Fruit fly (Drosophila melanogaster): ENCODE measurements around the gene SdhD.
A peak's percentile ranks its signal among the peaks of the same experiment; 100 is the strongest.

The SdhD gene

dm6 chr3R:23736365-23736764 is 24.0 kb downstream of the SdhD start:
- TF ChIP-seq Dfd (GFP tag; optimal IDR thresholded peaks at IDR 0.05) (no peak), Myc (optimal IDR thresholded peaks at IDR 0.05) (no peak), dsf (GFP tag; optimal IDR thresholded peaks at IDR 0.05; ENCODE audit: borderline replicate concordance) (no peak)

dm6 chr3R:23735648-23736047 is 24.8 kb downstream of the SdhD start:
- TF ChIP-seq dl (GFP tag; optimal IDR thresholded peaks at IDR 0.05; ENCODE audit: insufficient read depth in 1 of 2, partially characterized antibody in 2 of 2) (no peak), h (GFP tag; optimal IDR thresholded peaks at IDR 0.05) (no peak), Hnf4 (GFP tag; optimal IDR thresholded peaks at IDR 0.05) (no peak), sv (GFP tag; optimal IDR thresholded peaks at IDR 0.05) (no peak), Rel (GFP tag; optimal IDR thresholded peaks at IDR 0.05) (no peak), Rel (tag; optimal IDR thresholded peaks at IDR 0.05) (no peak), Hr78 (GFP tag; optimal IDR thresholded peaks at IDR 0.05) (no peak), Myc (optimal IDR thresholded peaks at IDR 0.05) (peak; percentile 86), lola (GFP tag; optimal IDR thresholded peaks at IDR 0.05) (no peak)

dm6 chr3R:23734573-23735404 is 25.6 kb downstream of the SdhD start:
- no peak for TF ChIP-seq rgr (GFP tag; optimal IDR thresholded peaks at IDR 0.05)
- no peak for TF ChIP-seq tai (GFP tag; optimal IDR thresholded peaks at IDR 0.05)
- no peak for TF ChIP-seq pan (optimal IDR thresholded peaks at IDR 0.05)

- TF ChIP-seq ey (GFP tag; optimal IDR thresholded peaks at IDR 0.05) (no peak), Dif (GFP tag; optimal IDR thresholded peaks at IDR 0.05; ENCODE audit: partially characterized antibody) (no peak), GATAd (GFP tag; optimal IDR thresholded peaks at IDR 0.05) (no peak), Abd-B (GFP tag; optimal IDR thresholded peaks at IDR 0.05) (no peak), Vsx2 (GFP tag; optimal IDR thresholded peaks at IDR 0.05; ENCODE audit: partially characterized antibody) (no peak)
Measured at dm6 chr3R:23733771-23734170, 26.6 kb downstream of the SdhD start.

dm6 chr3R:23732990-23733512 is 27.3 kb downstream of the SdhD start, which contains the start of the genes Hmgcr and Rpn9:
TSS of gene Hmgcr (plus strand) at chr3R:23733324.
TSS of gene Rpn9 (minus strand) at chr3R:23733462.
- no peak for TF ChIP-seq OdsH (GFP tag; optimal IDR thresholded peaks at IDR 0.05)
- TF ChIP-seq Vsx2 (GFP tag; optimal IDR thresholded peaks at IDR 0.05; ENCODE audit: partially characterized antibody) = peak; percentile 79
- no peak for TF ChIP-seq CrebA (GFP tag; optimal IDR thresholded peaks at IDR 0.05; ENCODE audit: borderline replicate concordance)
- no peak for TF ChIP-seq sv (GFP tag; optimal IDR thresholded peaks at IDR 0.05)
- peak; percentile 9 for TF ChIP-seq Hnf4 (GFP tag; optimal IDR thresholded peaks at IDR 0.05)
- peak; percentile 2 for TF ChIP-seq Jra (GFP tag; optimal IDR thresholded peaks at IDR 0.05)
- TF ChIP-seq psq (GFP tag; optimal IDR thresholded peaks at IDR 0.05) = peak; percentile 2
- no peak for TF ChIP-seq Myc (optimal IDR thresholded peaks at IDR 0.05)
- no peak for TF ChIP-seq Hr78 (GFP tag; optimal IDR thresholded peaks at IDR 0.05)
- no peak for TF ChIP-seq Hr83 (GFP tag; optimal IDR thresholded peaks at IDR 0.05; ENCODE audit: poor library complexity, severe bottlenecking)
- no peak for TF ChIP-seq N (GFP tag; optimal IDR thresholded peaks at IDR 0.05)
- peak; percentile 28 for TF ChIP-seq Dif (GFP tag; optimal IDR thresholded peaks at IDR 0.05; ENCODE audit: partially characterized antibody)
- TF ChIP-seq dl (GFP tag; optimal IDR thresholded peaks at IDR 0.05; ENCODE audit: insufficient read depth in 1 of 2, partially characterized antibody in 2 of 2) = no peak
- TF ChIP-seq dsf (GFP tag; optimal IDR thresholded peaks at IDR 0.05; ENCODE audit: borderline replicate concordance) = no peak
- TF ChIP-seq tai (GFP tag; optimal IDR thresholded peaks at IDR 0.05) = peak; percentile 6
- TF ChIP-seq pan (optimal IDR thresholded peaks at IDR 0.05) = no peak
- TF ChIP-seq Mio (GFP tag; optimal IDR thresholded peaks at IDR 0.05) = no peak
- TF ChIP-seq Rel (GFP tag; optimal IDR thresholded peaks at IDR 0.05) = no peak
- TF ChIP-seq Rel (tag; optimal IDR thresholded peaks at IDR 0.05) = peak; percentile 26
- no peak for TF ChIP-seq rgr (GFP tag; optimal IDR thresholded peaks at IDR 0.05)
- TF ChIP-seq fru (GFP tag; optimal IDR thresholded peaks at IDR 0.05) = peak; percentile 10
- TF ChIP-seq sage (GFP tag; optimal IDR thresholded peaks at IDR 0.05) = no peak
- no peak for TF ChIP-seq brk (GFP tag; optimal IDR thresholded peaks at IDR 0.05)
- peak; percentile 36 for TF ChIP-seq h (GFP tag; optimal IDR thresholded peaks at IDR 0.05)
- TF ChIP-seq br (GFP tag; optimal IDR thresholded peaks at IDR 0.05) = peak; percentile 20
- TF ChIP-seq dmrt93B (GFP tag; optimal IDR thresholded peaks at IDR 0.05) = no peak
- no peak for TF ChIP-seq CG9705 (GFP tag; optimal IDR thresholded peaks at IDR 0.05)
- no peak for TF ChIP-seq jim (GFP tag; optimal IDR thresholded peaks at IDR 0.05)
- TF ChIP-seq Dfd (GFP tag; optimal IDR thresholded peaks at IDR 0.05) = no peak
- TF ChIP-seq CG32264 (GFP tag; optimal IDR thresholded peaks at IDR 0.05) = no peak
- no peak for TF ChIP-seq foxo (GFP tag; optimal IDR thresholded peaks at IDR 0.05)
- TF ChIP-seq HLH106 (tag; optimal IDR thresholded peaks at IDR 0.05) = no peak

Measured in whole organism, wandering third instar larva.